Fruit fly (Drosophila melanogaster) Kc167 (cell line): ENCODE results near the gene pod1.

Experiments
- Myc ChIP-seq: fragments of >200 bp; optimal IDR thresholded peaks from 2 replicates; lab custom pipeline; 2017; ENCODE audit warnings: missing external identifiers
- Sin3A ChIP-seq: fragments of >200 bp; optimal IDR thresholded peaks from 2 replicates; lab custom pipeline; 2018; ENCODE audit warnings: missing external identifiers
- h ChIP-seq: fragments of >200 bp; optimal IDR thresholded peaks from 3 replicates; lab custom pipeline; 2018; ENCODE audit warnings: missing external identifiers
- insv ChIP-seq: fragments of >200 bp; optimal IDR thresholded peaks from 3 replicates; lab custom pipeline; 2018; ENCODE audit warnings: missing external identifiers
- psq ChIP-seq: fragments of >200 bp; optimal IDR thresholded peaks from 2 replicates; lab custom pipeline; 2017; ENCODE audit warnings: missing external identifiers
- ttk ChIP-seq: sonication (Bioruptor generic); optimal IDR thresholded peaks from 2 replicates; lab custom pipeline; 2017; ENCODE audit warnings: missing external identifiers

pod1 gene

DNA sequence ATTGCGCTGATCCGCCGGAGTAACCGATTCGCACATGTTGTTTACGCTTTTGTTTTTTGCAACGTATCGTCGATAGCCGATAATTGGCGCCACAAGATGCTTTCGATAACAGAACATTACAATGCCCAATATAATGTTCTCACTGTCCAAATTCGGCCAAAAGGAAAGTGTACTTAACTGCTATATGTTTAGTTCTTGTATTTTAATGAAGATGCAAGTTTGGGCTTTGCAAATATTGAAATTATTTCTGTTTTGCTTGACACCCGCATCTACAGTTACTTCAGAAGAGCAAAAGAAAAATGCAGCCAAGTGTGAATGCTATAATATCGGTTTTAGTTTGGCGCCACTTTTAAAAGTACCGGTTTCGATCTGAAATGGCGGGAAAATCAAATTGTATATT is 49.1 kb downstream of the pod1 start:
- TF ChIP-seq Sin3A (no peak), insv (lab: Kevin White, UChicago) (no peak), ttk (lab: Kevin White, UChicago) (no peak), Myc (lab: Kevin White, UChicago) (no peak), h (lab: Kevin White, UChicago) (no peak), psq (lab: Kevin White, UChicago) (no peak)

DNA sequence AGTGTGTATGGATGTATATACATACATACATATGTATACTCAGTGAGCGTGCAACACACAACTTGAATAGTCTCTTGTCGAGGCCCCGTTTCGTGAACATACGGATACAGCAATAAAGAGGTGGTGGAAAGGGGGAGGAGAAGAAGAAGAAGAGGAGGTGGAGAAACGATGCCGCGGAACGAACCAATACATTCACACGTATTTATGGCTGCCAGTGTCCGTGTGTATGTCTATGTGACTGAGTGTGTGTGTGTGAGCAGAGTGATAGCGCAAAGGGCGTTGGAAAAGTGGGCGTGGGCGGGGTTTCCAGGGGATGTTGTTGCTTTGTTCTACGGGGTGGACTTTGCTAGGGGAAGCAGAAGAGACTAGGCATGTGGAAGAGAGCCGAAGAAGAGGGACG is 49.9 kb downstream of the pod1 start:
- TF ChIP-seq insv (lab: Kevin White, UChicago) (no peak), Sin3A (no peak), h (lab: Kevin White, UChicago) (no peak), Myc (lab: Kevin White, UChicago) (no peak), psq (lab: Kevin White, UChicago) (no peak), ttk (lab: Kevin White, UChicago) (no peak)

DNA sequence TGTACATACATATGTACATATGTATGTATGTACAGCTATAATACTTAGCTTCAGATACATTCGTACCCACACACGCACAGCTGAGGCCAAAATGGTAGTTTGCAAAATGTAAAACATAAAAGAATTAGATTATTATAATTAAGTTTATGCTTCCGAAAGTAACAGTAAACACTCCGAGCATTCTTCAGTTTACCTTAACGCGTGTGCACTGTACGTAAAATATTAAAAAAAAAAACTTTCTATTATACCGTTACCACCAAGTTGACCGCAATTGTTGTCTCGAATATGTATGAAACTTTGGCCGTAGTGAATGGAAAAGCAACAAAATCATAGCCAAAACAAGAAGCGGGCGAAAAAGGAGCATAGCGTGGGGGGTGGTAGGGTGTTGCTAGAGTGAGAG is 51.1 kb downstream of the pod1 start:
- TF ChIP-seq h (lab: Kevin White, UChicago) = no peak
- no peak for TF ChIP-seq Sin3A
- TF ChIP-seq Myc (lab: Kevin White, UChicago) = no peak
- TF ChIP-seq ttk (lab: Kevin White, UChicago) = no peak
- no peak for TF ChIP-seq insv (lab: Kevin White, UChicago)
- TF ChIP-seq psq (lab: Kevin White, UChicago) = no peak

dm6 chrX:6855366-6856200 is 52.1 kb downstream of the pod1 start:
- TF ChIP-seq Sin3A (no peak), psq (lab: Kevin White, UChicago) (no peak), h (lab: Kevin White, UChicago) (no peak), Myc (lab: Kevin White, UChicago) (no peak), ttk (lab: Kevin White, UChicago) (no peak)

DNA sequence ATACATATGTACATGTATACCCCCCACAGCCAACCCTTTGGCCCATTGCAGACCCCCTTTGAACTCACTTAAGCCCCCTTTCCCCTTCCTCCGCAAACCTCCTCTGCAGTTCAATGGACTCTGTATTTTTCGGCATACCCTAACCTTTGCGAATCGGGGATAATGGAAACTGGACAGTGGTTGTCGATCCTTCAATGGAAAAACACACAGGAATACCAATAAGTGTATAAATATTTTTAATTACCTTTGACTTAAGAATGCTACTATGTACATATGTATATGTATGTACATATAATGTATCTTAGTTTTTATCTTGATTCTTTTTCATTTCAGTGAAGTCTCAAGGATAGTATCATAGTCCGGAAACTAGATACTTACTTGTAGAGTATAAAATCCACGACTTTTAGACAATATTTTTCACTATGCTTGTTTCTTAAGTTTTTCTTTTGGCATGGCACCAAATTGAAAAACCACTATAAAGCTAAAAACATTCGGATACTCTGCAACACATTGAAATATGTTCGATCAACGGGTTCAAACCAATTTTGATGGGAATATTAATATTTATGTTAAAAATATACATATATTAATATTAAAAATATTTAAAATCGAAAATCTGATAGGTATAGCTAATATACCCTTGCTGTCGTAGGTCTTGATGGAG is 53.0 kb downstream of the pod1 start:
- TF ChIP-seq psq (lab: Kevin White, UChicago) (peak; percentile 16), ttk (lab: Kevin White, UChicago) (no peak)

dm6 chrX:6857269-6857668 is 53.8 kb downstream of the pod1 start:
- TF ChIP-seq psq (lab: Kevin White, UChicago) (no peak), Myc (lab: Kevin White, UChicago) (no peak), ttk (lab: Kevin White, UChicago) (no peak), insv (lab: Kevin White, UChicago) (no peak), Sin3A (no peak), h (lab: Kevin White, UChicago) (no peak)

DNA sequence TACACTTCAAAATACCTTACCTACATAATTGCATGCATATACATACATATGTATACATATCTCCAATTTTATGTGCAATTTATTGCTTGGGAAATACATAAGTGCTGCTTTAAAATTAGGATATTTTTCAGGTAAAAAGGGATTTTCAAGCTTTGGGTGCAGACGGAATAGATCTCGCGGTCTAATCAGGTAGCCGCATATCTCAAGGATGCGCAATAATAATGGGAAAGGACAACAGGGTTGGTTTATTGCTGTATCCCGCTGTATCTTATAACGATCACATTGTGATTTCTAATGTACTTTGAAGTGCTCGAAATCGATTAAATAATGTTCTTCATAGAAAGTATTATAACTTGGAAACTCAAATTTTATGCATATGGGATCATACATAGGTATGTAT is 54.2 kb downstream of the pod1 start:
- TF ChIP-seq Myc (lab: Kevin White, UChicago) (no peak), psq (lab: Kevin White, UChicago) (no peak), h (lab: Kevin White, UChicago) (no peak), Sin3A (no peak), insv (lab: Kevin White, UChicago) (no peak), ttk (lab: Kevin White, UChicago) (no peak)

dm6 chrX:6859245-6859644 is 55.8 kb downstream of the pod1 start:
- TF ChIP-seq psq (lab: Kevin White, UChicago) = peak; percentile 69
- no peak for TF ChIP-seq insv (lab: Kevin White, UChicago)

- TF ChIP-seq psq (lab: Kevin White, UChicago) = no peak
- no peak for TF ChIP-seq Sin3A
- TF ChIP-seq ttk (lab: Kevin White, UChicago) = no peak
- no peak for TF ChIP-seq insv (lab: Kevin White, UChicago)
Observed at dm6 chrX:6859756-6860412, 56.4 kb downstream of the pod1 start.

dm6 chrX:6860413-6861089 is 57.1 kb downstream of the pod1 start:
- no peak for TF ChIP-seq insv (lab: Kevin White, UChicago)
- TF ChIP-seq ttk (lab: Kevin White, UChicago) = no peak
- no peak for TF ChIP-seq Sin3A
- no peak for TF ChIP-seq h (lab: Kevin White, UChicago)
- TF ChIP-seq psq (lab: Kevin White, UChicago) = no peak
- no peak for TF ChIP-seq Myc (lab: Kevin White, UChicago)

DNA sequence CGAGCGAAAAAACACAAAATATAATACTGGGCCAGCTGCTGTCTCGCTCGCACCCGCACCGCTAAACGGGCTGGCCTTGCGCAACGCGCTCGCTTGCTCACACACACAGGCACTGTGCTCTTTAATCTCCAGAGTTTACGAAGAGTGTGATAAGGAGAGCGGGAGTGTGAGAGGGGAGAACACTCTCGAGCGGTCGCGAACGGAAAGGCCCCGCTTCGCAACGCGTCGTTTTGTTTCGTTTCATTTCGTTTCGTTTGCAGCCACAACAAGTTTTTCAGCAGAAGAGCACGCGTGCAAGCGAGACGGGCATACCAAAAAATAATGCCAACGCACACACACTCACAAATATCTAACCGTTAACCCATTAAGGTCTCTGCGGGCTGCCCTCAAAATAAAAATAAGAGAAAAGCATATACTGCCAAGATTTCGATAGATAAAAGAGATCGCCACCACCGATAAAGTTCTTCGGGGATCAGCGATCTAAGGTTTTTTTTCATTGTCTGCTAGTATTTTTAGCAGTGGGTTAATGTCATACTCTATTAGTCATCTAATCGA is 58.1 kb downstream of the pod1 start:
- TF ChIP-seq Myc (lab: Kevin White, UChicago) (no peak), insv (lab: Kevin White, UChicago) (no peak), psq (lab: Kevin White, UChicago) (no peak), Sin3A (no peak), ttk (lab: Kevin White, UChicago) (no peak), h (lab: Kevin White, UChicago) (no peak)
